Worm (Caenorhabditis elegans): Measurements from ENCODE around the gene T28A11.3.

- no peak for TF ChIP-seq lsy-2 (tag; optimal IDR thresholded peaks at IDR 0.05)
- TF ChIP-seq lin-13 (tag; optimal IDR thresholded peaks at IDR 0.05), result no peak
- no peak for TF ChIP-seq pha-4 (tag; optimal IDR thresholded peaks at IDR 0.05)
- no peak for TF ChIP-seq ceh-83 (GFP tag; optimal IDR thresholded peaks at IDR 0.05)
These were observed 27.6 kb upstream of the T28A11.3 start, which contains the start of gene srj-8 for ce11 chrV:3247515-3247914.

Measured in whole organism, mixed stage, embryonic.